Worm (Caenorhabditis elegans): ENCODE results near the gene bli-5.

DNA sequence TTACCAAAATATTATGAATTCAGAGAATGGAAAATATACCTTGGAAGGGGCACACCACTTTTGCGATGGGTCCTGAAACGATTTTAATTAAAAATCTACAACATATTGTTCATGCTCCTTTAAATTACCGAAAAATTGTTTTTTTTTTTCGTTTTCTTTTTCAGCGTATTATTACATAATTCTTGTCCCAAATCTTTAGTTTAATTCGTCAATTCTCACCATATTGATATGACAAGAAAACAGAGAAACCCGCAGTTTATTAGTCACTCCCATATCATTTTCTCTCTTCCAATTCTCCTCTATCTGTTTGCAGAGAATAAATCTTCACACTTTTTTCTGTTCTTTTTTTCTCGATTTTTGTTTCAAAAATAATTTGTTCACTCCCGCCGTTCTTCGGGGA is 34.3 kb downstream of the bli-5 start, which contains the start of gene F11F1.1:
- TF ChIP-seq B0035.1 (tag; optimal IDR thresholded peaks at IDR 0.05) (no peak), repo-1 (tag; optimal IDR thresholded peaks at IDR 0.05) (no peak), zim-3 (tag; optimal IDR thresholded peaks at IDR 0.05) (no peak), lin-54 (GFP tag; optimal IDR thresholded peaks at IDR 0.05) (no peak)

Data from whole organism, young adult.